Worm (Caenorhabditis elegans) whole organism, mixed stage, embryonic: ENCODE measurements around the gene cyp-13B2.

Source experiments
- ces-1 ChIP-seq: fragments of 150-350 bp; optimal IDR thresholded peaks from 2 replicates; lab custom pipeline; 2014; ENCODE audit warnings: missing biosample characterization, missing genetic modification reagents, missing genetic modification characterization
- elt-1 ChIP-seq: sonication (generic microtip); optimal IDR thresholded peaks from 2 replicates; lab custom pipeline; 2017; ENCODE audit warnings: missing genetic modification characterization, mild to moderate bottlenecking, missing compliant biosample characterization, antibody characterized with exemption, moderate library complexity, borderline replicate concordance; ENCODE audit not compliant: insufficient read depth
- lin-13 ChIP-seq: fragments of 150-350 bp; optimal IDR thresholded peaks from 2 replicates; lab custom pipeline; 2014; ENCODE audit warnings: missing biosample characterization, missing genetic modification characterization
- nhr-237 ChIP-seq: fragments of 150-350 bp; optimal IDR thresholded peaks from 2 replicates; lab custom pipeline; 2014; ENCODE audit warnings: missing biosample characterization, missing genetic modification characterization
- nhr-28 ChIP-seq: fragments of 150-350 bp; optimal IDR thresholded peaks from 2 replicates; lab custom pipeline; 2014; ENCODE audit warnings: missing biosample characterization, missing genetic modification characterization
- pha-4 ChIP-seq: fragments of 150-350 bp; optimal IDR thresholded peaks from 2 replicates; lab custom pipeline; 2018; ENCODE audit warnings: missing biosample characterization, missing genetic modification reagents, missing genetic modification characterization
- ztf-11 ChIP-seq: fragments of 150-350 bp; optimal IDR thresholded peaks from 2 replicates; lab custom pipeline; 2014; ENCODE audit warnings: missing biosample characterization, missing genetic modification characterization

DNA sequence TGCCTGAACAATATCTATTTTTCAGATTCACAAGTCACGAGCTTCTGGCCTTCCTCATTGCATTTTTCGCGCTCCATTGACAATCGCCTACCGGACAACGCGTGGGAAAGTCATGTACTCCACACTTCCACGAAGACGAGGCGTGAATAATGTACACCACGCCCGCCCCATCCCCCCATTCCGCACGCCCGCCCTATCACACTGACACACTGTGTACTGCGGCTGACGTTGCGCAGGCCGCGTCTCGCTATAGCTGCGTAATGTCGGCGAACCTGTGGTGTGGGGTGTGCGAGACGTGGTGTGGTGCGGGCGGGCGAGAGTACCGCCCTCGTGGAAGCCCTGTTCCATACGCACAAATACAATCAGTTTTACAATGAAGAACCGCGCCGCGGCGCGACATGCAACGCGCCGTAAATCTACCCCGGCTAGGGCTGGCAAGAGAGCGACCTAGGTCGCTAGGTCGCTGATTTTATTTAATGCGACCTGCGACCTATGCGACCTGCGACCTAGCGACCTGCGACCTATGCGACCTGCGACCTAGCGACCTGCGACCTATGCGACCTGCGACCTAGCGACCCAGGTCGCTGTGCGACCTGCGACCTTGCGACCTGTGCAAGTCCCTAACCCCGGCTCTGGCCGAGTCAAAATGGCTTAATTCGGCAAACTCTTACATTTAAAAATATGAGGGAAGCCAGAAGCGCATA, 10.9 kb downstream of the cyp-13B2 start:
- TF ChIP-seq elt-1 (tag; lab: Kevin White, UChicago), result no peak
- no peak for TF ChIP-seq nhr-28 (tag; lab: Kevin White, UChicago)
- no peak for TF ChIP-seq nhr-237 (tag; lab: Kevin White, UChicago)
- TF ChIP-seq ztf-11 (tag; lab: Kevin White, UChicago), result no peak
- TF ChIP-seq pha-4 (tag; lab: Kevin White, UChicago), result no peak
- no peak for TF ChIP-seq ces-1 (GFP tag; lab: Kevin White, UChicago)
- no peak for TF ChIP-seq lin-13 (tag; lab: Kevin White, UChicago)
